Worm (Caenorhabditis elegans) whole organism, late embryonic: ENCODE measurements around the gene srj-13.

Source experiments
- C08G9.2 ChIP-seq: sonication (generic microtip); optimal IDR thresholded peaks from 2 replicates; lab custom pipeline; 2016; ENCODE audit warnings: mild to moderate bottlenecking, missing genetic modification characterization, moderate library complexity, missing compliant biosample characterization
- C38D4.7 ChIP-seq: fragments of 200-800 bp; sonication (Bioruptor generic); optimal IDR thresholded peaks from 2 replicates; lab custom pipeline; 2018; ENCODE audit warnings: mild to moderate bottlenecking, missing genetic modification characterization, moderate library complexity, missing compliant biosample characterization
- F13H6.1 ChIP-seq: sonication (generic microtip); optimal IDR thresholded peaks from 2 replicates; lab custom pipeline; 2016; ENCODE audit warnings: missing genetic modification characterization, missing compliant biosample characterization
- K09A11.1 ChIP-seq: sonication (generic microtip); optimal IDR thresholded peaks from 2 replicates; lab custom pipeline; 2017; ENCODE audit warnings: antibody characterized with exemption, mild to moderate bottlenecking, missing genetic modification characterization, missing compliant biosample characterization; ENCODE audit not compliant: insufficient read depth
- Y22D7AL.16 ChIP-seq: sonication (generic microtip); optimal IDR thresholded peaks from 2 replicates; lab custom pipeline; 2016; ENCODE audit warnings: missing genetic modification characterization, missing compliant biosample characterization
- ama-1 ChIP-seq: fragments of 150-350 bp; optimal IDR thresholded peaks from 2 replicates; lab custom pipeline; 2014
- ceh-2 ChIP-seq: sonication (generic microtip); optimal IDR thresholded peaks from 2 replicates; lab custom pipeline; 2016; ENCODE audit warnings: missing genotype, missing genetic modification characterization, missing compliant biosample characterization
- ceh-22 ChIP-seq: sonication (generic microtip); optimal IDR thresholded peaks from 2 replicates; lab custom pipeline; 2017; ENCODE audit warnings: missing biosample characterization, missing genetic modification characterization
- ceh-31 ChIP-seq: sonication (generic microtip); optimal IDR thresholded peaks from 2 replicates; lab custom pipeline; 2016; ENCODE audit warnings: missing genetic modification characterization, missing compliant biosample characterization
- ceh-48 ChIP-seq: sonication (generic microtip); optimal IDR thresholded peaks from 2 replicates; lab custom pipeline; 2016; ENCODE audit warnings: missing genetic modification characterization, inconsistent platforms, missing compliant biosample characterization
- ets-4 ChIP-seq: sonication (generic microtip); optimal IDR thresholded peaks from 2 replicates; lab custom pipeline; 2016; ENCODE audit warnings: missing genetic modification characterization, missing compliant biosample characterization
- gmeb-2 ChIP-seq: sonication (generic microtip); optimal IDR thresholded peaks from 2 replicates; lab custom pipeline; 2016; ENCODE audit warnings: missing genetic modification characterization, inconsistent platforms, missing compliant biosample characterization
- hlh-13 ChIP-seq: fragments of 200-800 bp; sonication (Bioruptor generic); optimal IDR thresholded peaks from 2 replicates; lab custom pipeline; 2018; ENCODE audit warnings: mild to moderate bottlenecking, missing genetic modification characterization, missing compliant biosample characterization
- hlh-15 ChIP-seq: sonication (generic microtip); optimal IDR thresholded peaks from 2 replicates; lab custom pipeline; 2016; ENCODE audit warnings: missing genetic modification characterization, missing compliant biosample characterization
- lim-6 ChIP-seq: sonication (generic microtip); optimal IDR thresholded peaks from 2 replicates; lab custom pipeline; 2016; ENCODE audit warnings: missing genetic modification characterization, missing compliant biosample characterization
- lin-11 ChIP-seq: fragments of 200-800 bp; sonication (Bioruptor generic); optimal IDR thresholded peaks from 2 replicates; lab custom pipeline; 2018; ENCODE audit warnings: mild to moderate bottlenecking, missing genetic modification characterization, missing compliant biosample characterization
- madf-2 ChIP-seq: sonication (generic microtip); optimal IDR thresholded peaks from 2 replicates; lab custom pipeline; 2017; ENCODE audit warnings: missing genetic modification characterization, missing compliant biosample characterization
- mec-3 ChIP-seq: sonication (generic microtip); optimal IDR thresholded peaks from 2 replicates; lab custom pipeline; 2016; ENCODE audit warnings: borderline replicate concordance, missing genetic modification characterization, missing compliant biosample characterization
- nfya-1 ChIP-seq: sonication (generic microtip); optimal IDR thresholded peaks from 2 replicates; lab custom pipeline; 2017; ENCODE audit warnings: missing genetic modification characterization, mild to moderate bottlenecking, missing compliant biosample characterization, antibody characterized with exemption, moderate library complexity
- nhr-11 ChIP-seq: fragments of 150-350 bp; optimal IDR thresholded peaks from 2 replicates; lab custom pipeline; 2014; ENCODE audit warnings: missing biosample characterization, missing genetic modification characterization
- odd-2 ChIP-seq: sonication (generic microtip); optimal IDR thresholded peaks from 2 replicates; lab custom pipeline; 2017; ENCODE audit warnings: antibody characterized with exemption, mild to moderate bottlenecking, missing genetic modification characterization, missing compliant biosample characterization
- pat-9 ChIP-seq: fragments of 200-800 bp; sonication (Bioruptor generic); optimal IDR thresholded peaks from 2 replicates; lab custom pipeline; 2018; ENCODE audit warnings: mild to moderate bottlenecking, missing genetic modification characterization, moderate library complexity, missing compliant biosample characterization
- pax-1 ChIP-seq: fragments of 150-350 bp; optimal IDR thresholded peaks from 2 replicates; lab custom pipeline; 2014; ENCODE audit warnings: missing biosample characterization, missing genetic modification characterization
- pha-4 ChIP-seq: fragments of 150-350 bp; optimal IDR thresholded peaks from 2 replicates; lab custom pipeline; 2018; ENCODE audit warnings: missing biosample characterization, missing genetic modification reagents, missing genetic modification characterization
- pqm-1 ChIP-seq: sonication (generic microtip); optimal IDR thresholded peaks from 2 replicates; lab custom pipeline; 2016; ENCODE audit warnings: missing genetic modification characterization, missing compliant biosample characterization
- pros-1 ChIP-seq: fragments of 150-350 bp; optimal IDR thresholded peaks from 2 replicates; lab custom pipeline; 2014; ENCODE audit warnings: missing biosample characterization, missing genetic modification reagents, missing genetic modification characterization
- ref-2 ChIP-seq: sonication (generic microtip); optimal IDR thresholded peaks from 2 replicates; lab custom pipeline; 2016; ENCODE audit warnings: missing genetic modification characterization, missing compliant biosample characterization
- rnt-1 ChIP-seq: sonication (generic microtip); optimal IDR thresholded peaks from 2 replicates; lab custom pipeline; 2016; ENCODE audit warnings: missing genetic modification characterization, missing compliant biosample characterization
- sdc-2 ChIP-seq: sonication (generic microtip); optimal IDR thresholded peaks from 2 replicates; lab custom pipeline; 2016; ENCODE audit warnings: missing genotype, missing genetic modification characterization, missing compliant biosample characterization
- sox-4 ChIP-seq: sonication (generic microtip); optimal IDR thresholded peaks from 2 replicates; lab custom pipeline; 2017; ENCODE audit warnings: mild to moderate bottlenecking, missing genetic modification characterization, inconsistent platforms, missing compliant biosample characterization
- syd-9 ChIP-seq: sonication (generic microtip); optimal IDR thresholded peaks from 2 replicates; lab custom pipeline; 2016; ENCODE audit warnings: mild to moderate bottlenecking, missing genetic modification characterization, moderate library complexity, missing compliant biosample characterization
- tbx-2 ChIP-seq: sonication (generic microtip); optimal IDR thresholded peaks from 2 replicates; lab custom pipeline; 2016; ENCODE audit warnings: missing genetic modification characterization, missing compliant biosample characterization
- tbx-7 ChIP-seq: sonication (generic microtip); optimal IDR thresholded peaks from 2 replicates; lab custom pipeline; 2016; ENCODE audit warnings: missing genotype, missing genetic modification characterization, missing compliant biosample characterization
- unc-42 ChIP-seq: sonication (generic microtip); optimal IDR thresholded peaks from 2 replicates; lab custom pipeline; 2016; ENCODE audit warnings: missing genotype, missing genetic modification characterization, missing compliant biosample characterization
- zip-5 ChIP-seq: sonication (generic microtip); optimal IDR thresholded peaks from 2 replicates; lab custom pipeline; 2016; ENCODE audit warnings: missing genetic modification characterization, missing compliant biosample characterization
- ztf-16 ChIP-seq: sonication (generic microtip); optimal IDR thresholded peaks from 2 replicates; lab custom pipeline; 2017; ENCODE audit warnings: missing genetic modification characterization, missing compliant biosample characterization

The srj-13 gene

DNA sequence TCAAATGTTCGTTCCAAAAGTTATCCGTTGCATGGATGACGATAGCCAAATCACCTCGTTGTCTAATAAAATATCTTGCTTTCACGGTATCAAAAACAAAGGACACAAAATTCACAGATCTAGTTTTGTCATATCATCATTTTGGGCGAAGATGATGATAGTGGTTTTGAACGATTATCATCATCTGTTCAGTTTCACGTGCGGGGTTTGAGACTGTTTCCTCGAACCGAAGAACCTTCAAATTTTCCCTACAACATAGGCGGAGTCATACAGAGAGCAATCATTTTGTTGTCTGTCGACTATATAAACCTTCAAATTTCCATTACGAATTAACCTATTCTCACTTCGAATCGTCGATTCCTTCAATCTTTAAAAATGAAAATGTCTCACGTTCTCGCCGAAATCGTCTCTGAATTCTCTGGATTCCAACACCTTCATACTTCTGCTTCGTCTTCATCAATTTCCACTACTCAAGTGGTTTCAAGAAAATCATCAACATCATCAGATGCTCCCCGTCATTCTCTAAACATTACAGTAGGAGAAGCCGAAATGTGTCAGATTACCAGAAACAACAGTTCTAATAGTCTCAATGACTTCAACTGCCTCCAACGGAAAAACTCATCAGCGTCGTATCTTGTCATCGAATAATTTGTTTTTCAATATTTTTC, 10.8 kb downstream of the srj-13 start, which contains the start of gene F18E3.11:
F18E3.11 (plus strand) TSS at position 376 of the 668 bp plus-strand sequence.
- TF ChIP-seq pha-4 (tag; lab: Kevin White, UChicago) (no peak), F13H6.1 (no peak), ceh-2 (no peak), rnt-1 (tag; lab: Kevin White, UChicago) (no peak), zip-5 (tag; lab: Kevin White, UChicago) (no peak)

ce11 chrV:7414909-7415308, 12.5 kb downstream of the srj-13 start, which contains the start of gene F18E3.12:
TSS of gene F18E3.12 (plus strand) at chrV:7414985.
- TF ChIP-seq C38D4.7 (no peak), rnt-1 (tag; lab: Kevin White, UChicago) (no peak), ceh-31 (tag; lab: Kevin White, UChicago) (no peak), mec-3 (no peak), K09A11.1 (tag; lab: Kevin White, UChicago) (no peak)

DNA sequence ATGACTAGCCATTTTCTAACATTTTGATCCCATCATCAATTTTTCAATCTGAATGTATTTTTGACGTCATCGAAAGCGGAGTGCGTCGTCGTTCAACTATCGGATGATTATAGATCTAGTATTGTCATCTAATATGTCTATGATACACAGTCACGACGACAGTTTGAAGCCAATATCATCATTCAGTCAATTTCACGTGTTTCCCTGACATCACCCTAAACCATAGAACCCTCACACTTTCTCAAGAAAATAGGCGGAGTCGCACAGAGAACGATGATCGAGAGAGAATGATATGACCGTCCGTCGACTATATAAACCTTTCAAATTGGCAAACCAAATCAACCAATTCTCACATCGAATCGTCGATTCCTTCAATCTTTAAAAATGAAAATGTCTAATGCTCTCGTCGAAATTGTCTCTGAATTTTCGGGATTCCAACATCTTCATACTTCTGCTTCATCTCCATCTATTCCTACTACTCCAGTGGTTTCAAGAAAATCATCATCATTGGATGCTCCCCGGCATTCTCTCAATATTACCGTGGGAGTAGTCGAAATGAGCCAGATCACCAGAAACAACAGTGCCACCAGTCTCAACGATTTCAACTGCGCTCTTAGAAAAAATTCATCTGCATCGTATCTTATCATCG, 13.4 kb downstream of the srj-13 start, which contains the start of gene F18E3.13:
F18E3.13 (plus strand) TSS at position 385 of the 649 bp plus-strand sequence.
- TF ChIP-seq pax-1 (tag; lab: Kevin White, UChicago) = no peak
- TF ChIP-seq tbx-7 (tag; lab: Kevin White, UChicago) = no peak
- no peak for TF ChIP-seq lin-11 (tag; lab: Kevin White, UChicago)
- TF ChIP-seq hlh-13 (GFP tag; lab: Kevin White, UChicago) = no peak
- TF ChIP-seq syd-9 = no peak
- no peak for TF ChIP-seq ets-4 (tag; lab: Kevin White, UChicago)
- no peak for TF ChIP-seq lim-6 (tag; lab: Kevin White, UChicago)
- no peak for TF ChIP-seq Y22D7AL.16 (tag; lab: Kevin White, UChicago)
- no peak for TF ChIP-seq sox-4
- no peak for TF ChIP-seq hlh-15 (tag; lab: Kevin White, UChicago)
- TF ChIP-seq ceh-48 (tag; lab: Kevin White, UChicago) = no peak
- TF ChIP-seq pqm-1 (tag; lab: Kevin White, UChicago) = no peak
- TF ChIP-seq ama-1 = no peak
- TF ChIP-seq odd-2 (tag; lab: Kevin White, UChicago) = no peak
- TF ChIP-seq unc-42 = no peak
- TF ChIP-seq pat-9 (tag; lab: Kevin White, UChicago) = no peak
- TF ChIP-seq madf-2 = no peak

DNA sequence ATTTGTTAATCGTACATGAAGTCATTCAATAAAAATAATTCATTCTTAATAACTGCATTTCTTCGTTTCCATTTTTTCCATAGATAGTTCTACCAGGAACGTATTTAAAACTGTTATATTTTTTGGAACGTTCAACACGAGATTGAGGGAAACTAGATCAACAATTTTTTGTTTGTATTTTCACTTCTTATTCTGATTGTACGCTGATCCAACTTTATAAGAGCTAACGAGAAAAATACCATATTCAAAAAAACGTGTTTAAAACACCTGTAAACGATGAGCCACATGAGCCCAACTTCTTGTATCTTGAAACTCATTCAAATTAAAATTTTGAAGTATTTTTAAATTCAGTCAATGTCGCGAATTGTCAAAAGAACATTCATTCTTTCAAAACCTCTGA, 14.1 kb downstream of the srj-13 start:
- TF ChIP-seq pha-4 (tag; lab: Kevin White, UChicago) = no peak
- no peak for TF ChIP-seq Y22D7AL.16 (tag; lab: Kevin White, UChicago)
- TF ChIP-seq sdc-2 (tag; lab: Kevin White, UChicago) = no peak
- TF ChIP-seq pros-1 (tag; lab: Kevin White, UChicago) = no peak
- no peak for TF ChIP-seq ref-2 (tag; lab: Kevin White, UChicago)
- no peak for TF ChIP-seq nfya-1 (tag; lab: Kevin White, UChicago)
- TF ChIP-seq C08G9.2 (tag; lab: Kevin White, UChicago) = no peak
- no peak for TF ChIP-seq ceh-22
- TF ChIP-seq nhr-11 (tag; lab: Kevin White, UChicago) = no peak
- no peak for TF ChIP-seq K09A11.1 (tag; lab: Kevin White, UChicago)
- no peak for TF ChIP-seq gmeb-2
- no peak for TF ChIP-seq ama-1
- TF ChIP-seq ceh-31 (tag; lab: Kevin White, UChicago) = no peak
- TF ChIP-seq tbx-2 = no peak
- TF ChIP-seq pat-9 (tag; lab: Kevin White, UChicago) = no peak
- no peak for TF ChIP-seq ztf-16 (tag; lab: Kevin White, UChicago)
